Worm (Caenorhabditis elegans) whole organism, L4 larva: ENCODE data around the gene atgl-1.

Experiments used
- D1046.2 ChIP-seq: fragments of 200-800 bp; sonication (Bioruptor generic); IDR thresholded peaks from 2 replicates; pipeline ENCODE4 v1.3.6; 2022; ENCODE audit warnings: missing genetic modification characterization, missing compliant biosample characterization
- F37D6.2 ChIP-seq: sonication (generic microtip); optimal IDR thresholded peaks from 2 replicates; lab custom pipeline; 2016; ENCODE audit warnings: mild to moderate bottlenecking, missing genetic modification characterization, missing compliant biosample characterization
- R02D3.7 ChIP-seq: fragments of 150-350 bp; sonication (generic microtip); optimal IDR thresholded peaks from 3 replicates; lab custom pipeline; 2014; ENCODE audit warnings: missing biosample characterization, missing genetic modification characterization
- Y105C5A.15 ChIP-seq: fragments of 200-800 bp; sonication (Bioruptor generic); IDR thresholded peaks from 2 replicates; pipeline ENCODE4 v1.3.6; 2022; ENCODE audit warnings: missing genetic modification characterization, missing compliant biosample characterization
- Y5F2A.4 ChIP-seq: fragments of 200-800 bp; sonication (Bioruptor generic); optimal IDR thresholded peaks from 2 replicates; lab custom pipeline; 2018; ENCODE audit warnings: mild to moderate bottlenecking, missing genetic modification characterization, missing compliant biosample characterization
- Y75B8A.6 ChIP-seq: fragments of 200-800 bp; sonication (Bioruptor generic); IDR thresholded peaks from 2 replicates; pipeline ENCODE4 v1.3.6; 2022; ENCODE audit warnings: missing genetic modification reagents, missing genetic modification characterization, missing compliant biosample characterization
- ama-1 ChIP-seq: fragments of 150-350 bp; optimal IDR thresholded peaks from 2 replicates; lab custom pipeline; 2014; ENCODE audit warnings: inconsistent platforms, mixed read lengths
- attf-4 ChIP-seq: sonication (generic microtip); optimal IDR thresholded peaks from 3 replicates; lab custom pipeline; 2017; ENCODE audit warnings: missing biosample characterization, missing genetic modification characterization
- ceh-28 ChIP-seq: fragments of 150-350 bp; optimal IDR thresholded peaks from 2 replicates; lab custom pipeline; 2014; ENCODE audit warnings: missing biosample characterization, missing genetic modification reagents, missing genetic modification characterization
- daf-16 ChIP-seq, 3 experiments: sonication (generic microtip); optimal IDR thresholded peaks; 2 replicates each; lab custom pipeline; 2016 to 2017; ENCODE audit warnings: missing genetic modification characterization in 3 of 3, missing genetic modification reagents in 3 of 3, mild to moderate bottlenecking in 2 of 3, missing compliant biosample characterization in 2 of 3, missing biosample characterization in 1 of 3, moderate library complexity in 1 of 3
- daf-19 ChIP-seq: fragments of 200-800 bp; sonication (Bioruptor generic); conservative IDR thresholded peaks from 2 replicates; pipeline ENCODE4 v1.3.6; 2022; ENCODE audit warnings: missing genetic modification characterization, missing compliant biosample characterization
- dmd-9 ChIP-seq: fragments of 200-800 bp; sonication (Bioruptor generic); IDR thresholded peaks from 2 replicates; pipeline ENCODE4 v1.3.6; 2022; ENCODE audit warnings: missing genetic modification reagents, missing genetic modification characterization, missing compliant biosample characterization
- dpl-1 ChIP-seq: fragments of 150-350 bp; optimal IDR thresholded peaks from 2 replicates; lab custom pipeline; 2014; ENCODE audit warnings: missing biosample characterization, missing genetic modification reagents, missing genetic modification characterization
- duxl-1 ChIP-seq: sonication (generic microtip); optimal IDR thresholded peaks from 2 replicates; lab custom pipeline; 2016; ENCODE audit warnings: mild to moderate bottlenecking, missing genetic modification characterization, moderate library complexity, missing compliant biosample characterization; ENCODE audit not compliant: poor library complexity
- dve-1 ChIP-seq: sonication (generic microtip); optimal IDR thresholded peaks from 2 replicates; lab custom pipeline; 2017; ENCODE audit warnings: antibody characterized with exemption, mild to moderate bottlenecking, missing genetic modification characterization, missing compliant biosample characterization; ENCODE audit not compliant: insufficient read depth
- hif-1 ChIP-seq, 2 experiments: sonication (generic microtip); optimal IDR thresholded peaks; 2 replicates each; lab custom pipeline; 2016 to 2017; ENCODE audit warnings: missing compliant biosample characterization in 2 of 2, missing genetic modification characterization in 2 of 2, missing genetic modification reagents in 2 of 2, missing genotype in 2 of 2, mild to moderate bottlenecking in 1 of 2
- hlh-11 ChIP-seq: fragments of 200-800 bp; sonication (Bioruptor generic); optimal IDR thresholded peaks from 2 replicates; lab custom pipeline; 2018; ENCODE audit warnings: mild to moderate bottlenecking, missing genetic modification characterization, missing compliant biosample characterization
- hlh-30 ChIP-seq: sonication (generic microtip); optimal IDR thresholded peaks from 2 replicates; lab custom pipeline; 2017; ENCODE audit warnings: antibody characterized with exemption, mild to moderate bottlenecking, missing genetic modification characterization, missing compliant biosample characterization; ENCODE audit not compliant: insufficient read depth
- hmg-1.1 ChIP-seq: fragments of 200-800 bp; sonication (Bioruptor generic); IDR thresholded peaks from 2 replicates; pipeline ENCODE4 v1.3.6; 2022; ENCODE audit warnings: missing genetic modification reagents, missing genetic modification characterization, missing compliant biosample characterization
- lin-15B ChIP-seq: fragments of 150-350 bp; sonication (generic microtip); optimal IDR thresholded peaks from 3 replicates; lab custom pipeline; 2014; ENCODE audit warnings: missing biosample characterization, missing genetic modification characterization
- lin-38 ChIP-seq: fragments of 200-800 bp; sonication (Bioruptor generic); IDR thresholded peaks from 2 replicates; pipeline ENCODE4 v1.3.6; 2022; ENCODE audit warnings: missing genetic modification reagents, missing genetic modification characterization, missing compliant biosample characterization
- lsy-2 ChIP-seq, 2 experiments: fragments of 150-350 bp in 1 of 2; sonication (generic microtip) in 1 of 2; optimal IDR thresholded peaks; 2 replicates each; lab custom pipeline; 2014 to 2017; ENCODE audit warnings: missing biosample characterization in 2 of 2, missing genetic modification characterization in 2 of 2
- madf-9 ChIP-seq: fragments of 200-800 bp; sonication (Bioruptor generic); conservative IDR thresholded peaks from 2 replicates; pipeline ENCODE4 v1.3.6; 2022; ENCODE audit warnings: missing genetic modification reagents, missing genetic modification characterization, missing compliant biosample characterization
- mep-1 ChIP-seq: fragments of 150-350 bp; sonication (generic microtip); optimal IDR thresholded peaks from 3 replicates; lab custom pipeline; 2014; ENCODE audit warnings: missing biosample characterization, missing genetic modification characterization
- mes-2 ChIP-seq: sonication (generic microtip); optimal IDR thresholded peaks from 2 replicates; lab custom pipeline; 2016; ENCODE audit warnings: missing genotype, mild to moderate bottlenecking, missing genetic modification characterization, missing compliant biosample characterization; ENCODE audit not compliant: poor library complexity, severe bottlenecking
- nhr-11 ChIP-seq: fragments of 150-350 bp; optimal IDR thresholded peaks from 2 replicates; lab custom pipeline; 2014; ENCODE audit warnings: missing biosample characterization, missing genetic modification characterization
- nhr-25 ChIP-seq: sonication (generic microtip); optimal IDR thresholded peaks from 2 replicates; lab custom pipeline; 2017; ENCODE audit warnings: missing genetic modification characterization, mild to moderate bottlenecking, missing compliant biosample characterization, antibody characterized with exemption, moderate library complexity, borderline replicate concordance; ENCODE audit not compliant: insufficient read depth
- nhr-28 ChIP-seq: fragments of 150-350 bp; optimal IDR thresholded peaks from 2 replicates; lab custom pipeline; 2014; ENCODE audit warnings: missing biosample characterization, missing genetic modification characterization
- nhr-48 ChIP-seq: sonication (generic microtip); optimal IDR thresholded peaks from 2 replicates; lab custom pipeline; 2016; ENCODE audit warnings: mild to moderate bottlenecking, missing genetic modification characterization, missing compliant biosample characterization
- nhr-6 ChIP-seq: fragments of 150-350 bp; optimal IDR thresholded peaks from 2 replicates; lab custom pipeline; 2014; ENCODE audit warnings: missing biosample characterization, missing genetic modification characterization
- pqm-1 ChIP-seq: sonication (generic microtip); optimal IDR thresholded peaks from 2 replicates; lab custom pipeline; 2017; ENCODE audit warnings: missing biosample characterization, missing genetic modification characterization
- rbr-2 ChIP-seq: sonication (generic microtip); optimal IDR thresholded peaks from 2 replicates; lab custom pipeline; 2016; ENCODE audit warnings: missing genotype, missing genetic modification characterization, missing compliant biosample characterization
- saeg-2 ChIP-seq: fragments of 200-800 bp; sonication (Bioruptor generic); IDR thresholded peaks from 2 replicates; pipeline ENCODE4 v1.3.6; 2022; ENCODE audit warnings: missing genetic modification reagents, missing genetic modification characterization, missing compliant biosample characterization
- set-16 ChIP-seq: fragments of 200-800 bp; sonication (Bioruptor generic); IDR thresholded peaks from 2 replicates; pipeline ENCODE4 v1.3.6; 2022; ENCODE audit warnings: missing genetic modification reagents, missing genetic modification characterization, missing compliant biosample characterization
- tag-97 ChIP-seq: fragments of 200-800 bp; sonication (Bioruptor generic); IDR thresholded peaks from 2 replicates; pipeline ENCODE4 v1.3.6; 2022; ENCODE audit warnings: missing genetic modification characterization, missing compliant biosample characterization
- unc-62 ChIP-seq, 3 experiments: fragments of 150-350 bp in 1 of 3; sonication (generic microtip); optimal IDR thresholded peaks in 2 of 3; peaks in 1 of 3; 1 replicate in 1 of 3; 2 replicates in 2 of 3; lab custom pipeline; 2014 to 2017; ENCODE audit warnings: missing biosample characterization in 3 of 3, missing genetic modification characterization in 3 of 3, missing genetic modification reagents in 3 of 3, missing genotype in 1 of 3
- zfp-3 ChIP-seq: fragments of 200-800 bp; sonication (Bioruptor generic); conservative IDR thresholded peaks from 2 replicates; pipeline ENCODE4 v1.3.6; 2022; ENCODE audit warnings: missing genetic modification reagents, missing genetic modification characterization, missing compliant biosample characterization
- ztf-11 ChIP-seq: fragments of 150-350 bp; optimal IDR thresholded peaks from 2 replicates; lab custom pipeline; 2014; ENCODE audit warnings: missing biosample characterization, missing genetic modification characterization

Gene atgl-1

ce11 chrIII:6382987-6383602, 36.2 kb downstream of the atgl-1 start, which contains the start of gene let-716:
TSS of gene let-716 (plus strand) at chrIII:6383552.
- TF ChIP-seq lsy-2 (tag; optimal IDR thresholded peaks at IDR 0.05; lab: Kevin White, UChicago) (peak; percentile 56 to 97), mes-2 (tag; lab: Kevin White, UChicago) (peak; percentile 40), hmg-1.1 (0 out of 2 replicates have a peak, but pooled peaks have one; percentile 46), dve-1 (peak; percentile 19), hlh-30 (tag; lab: Kevin White, UChicago) (no peak), nhr-28 (tag; lab: Kevin White, UChicago) (peak; percentile 5), dpl-1 (GFP tag; lab: Kevin White, UChicago) (peak; percentile 24), lin-38 (peak; percentile 39; the same call in 1 of the 2 replicates), hlh-11 (tag; lab: Kevin White, UChicago) (no peak), Y5F2A.4 (GFP tag; lab: Kevin White, UChicago) (no peak), mep-1 (peak; percentile 8), hif-1 (tag; optimal IDR thresholded peaks at IDR 0.05; lab: Kevin White, UChicago) (peak in 1 of 2 experiments; percentile 20), unc-62 (GFP tag; optimal IDR thresholded peaks at IDR 0.05 in 1 of 2; lab: Kevin White, UChicago) (peak in 1 of 2 experiments; percentile 14), unc-62 (tag; optimal IDR thresholded peaks at IDR 0.05; lab: Kevin White, UChicago) (no peak)

- TF ChIP-seq pqm-1 (tag; lab: Kevin White, UChicago), result no peak
- no peak for TF ChIP-seq Y105C5A.15 (GFP tag; lab: Robert Waterston, UW)
- TF ChIP-seq unc-62 (GFP tag; optimal IDR thresholded peaks at IDR 0.05 in 1 of 2; lab: Kevin White, UChicago), result peak in 1 of 2 experiments; percentile 91
- no peak for TF ChIP-seq unc-62 (tag; optimal IDR thresholded peaks at IDR 0.05; lab: Kevin White, UChicago)
- peak; percentile 14 for TF ChIP-seq ama-1 (lab: Kevin White, UChicago)
Measured at ce11 chrIII:6381584-6382391, 37.5 kb downstream of the atgl-1 start, which contains the start of gene znf-622. TSS of gene znf-622 (plus strand) at chrIII:6381634.

ce11 chrIII:6380472-6380871, 38.8 kb downstream of the atgl-1 start, which contains the start of gene C16A3.5:
TSS of gene C16A3.5 (plus strand) at chrIII:6380772.
- TF ChIP-seq nhr-11 (no peak), ama-1 (lab: Kevin White, UChicago) (peak; percentile 55)
- TF ChIP-seq, all 104 proteins: peak for 1

DNA sequence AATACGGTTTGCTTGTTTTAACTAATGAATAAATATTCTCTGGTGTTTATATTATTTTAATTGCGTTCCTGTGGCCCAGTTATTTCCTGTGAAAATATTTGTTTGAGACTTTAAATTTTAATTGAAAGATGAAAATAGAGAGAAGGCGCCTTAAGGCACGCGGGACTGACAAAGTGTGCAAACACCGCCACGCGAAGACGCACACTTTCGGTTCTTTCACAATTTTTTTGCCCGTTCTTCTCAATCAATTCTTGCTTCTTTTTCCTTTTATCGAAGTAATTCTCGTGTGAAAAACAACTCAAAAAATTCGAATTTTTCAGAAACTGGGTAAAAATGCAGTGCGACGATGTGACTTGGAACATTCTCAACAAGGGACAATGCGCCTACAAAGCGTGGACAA, 40.1 kb downstream of the atgl-1 start, which contains the start of gene C16A3.6:
Gene C16A3.6, plus strand, starts transcription at position 84 of the 400 bp plus-strand sequence.
- no peak for TF ChIP-seq hlh-11 (tag; lab: Kevin White, UChicago)
- TF ChIP-seq set-16 (GFP tag; lab: Robert Waterston, UW), result no peak
- TF ChIP-seq ztf-11, result no peak
- TF ChIP-seq tag-97 (GFP tag; lab: Robert Waterston, UW), result no peak
- no peak for TF ChIP-seq dmd-9
- TF ChIP-seq zfp-3, result no peak
- no peak for TF ChIP-seq R02D3.7 (tag; lab: Kevin White, UChicago)
- TF ChIP-seq nhr-48 (tag; lab: Kevin White, UChicago), result peak; percentile 3
- no peak for TF ChIP-seq lin-15B (tag; lab: Kevin White, UChicago)
- TF ChIP-seq nhr-28 (tag; lab: Kevin White, UChicago), result no peak
- TF ChIP-seq duxl-1 (tag; lab: Kevin White, UChicago), result no peak
- 0 out of 2 replicates have a peak, but pooled peaks have one; percentile 23 for TF ChIP-seq daf-19 (GFP tag; lab: Robert Waterston, UW)
- no peak for TF ChIP-seq attf-4
- no peak for TF ChIP-seq Y75B8A.6 (GFP tag; lab: Robert Waterston, UW)
- peak; percentile 4 for TF ChIP-seq dve-1
- no peak for TF ChIP-seq daf-16 (GFP tag; optimal IDR thresholded peaks at IDR 0.05; lab: Kevin White, UChicago)
- peak; percentile 15 for TF ChIP-seq daf-16 (tag; optimal IDR thresholded peaks at IDR 0.05; lab: Kevin White, UChicago)
- TF ChIP-seq mep-1, result peak; percentile 22
- TF ChIP-seq mes-2 (tag; lab: Kevin White, UChicago), result peak; percentile 72
- no peak for TF ChIP-seq madf-9 (GFP tag; lab: Robert Waterston, UW)
- no peak for TF ChIP-seq saeg-2 (GFP tag; lab: Robert Waterston, UW)
- no peak for TF ChIP-seq nhr-25
- no peak for TF ChIP-seq ceh-28 (tag; lab: Kevin White, UChicago)
- TF ChIP-seq rbr-2 (tag; lab: Kevin White, UChicago), result no peak
- TF ChIP-seq D1046.2, result no peak
- TF ChIP-seq lsy-2 (tag; optimal IDR thresholded peaks at IDR 0.05; lab: Kevin White, UChicago), result peak in 1 of 2 experiments; percentile 72
- no peak for TF ChIP-seq F37D6.2
- peak in 1 of 2 experiments; percentile 71 for TF ChIP-seq unc-62 (GFP tag; optimal IDR thresholded peaks at IDR 0.05 in 1 of 2; lab: Kevin White, UChicago)
- no peak for TF ChIP-seq unc-62 (tag; optimal IDR thresholded peaks at IDR 0.05; lab: Kevin White, UChicago)
- peak; percentile 32 for TF ChIP-seq ama-1 (lab: Kevin White, UChicago)
- TF ChIP-seq nhr-6 (tag; lab: Kevin White, UChicago), result no peak
